Worm (Caenorhabditis elegans) whole organism, midembryonic: ENCODE data around the gene T12G3.2.

ENCODE experiments used
- flt-1 ChIP-seq: fragments of 200-800 bp; sonication (Bioruptor generic); IDR thresholded peaks from 2 replicates; pipeline ENCODE4 v1.3.6; 2022; ENCODE audit warnings: missing genetic modification characterization, missing compliant biosample characterization
- klf-2 ChIP-seq: fragments of 200-800 bp; sonication (Bioruptor generic); conservative IDR thresholded peaks from 2 replicates; pipeline ENCODE4 v1.3.6; 2022; ENCODE audit warnings: missing genetic modification reagents, missing genetic modification characterization, missing compliant biosample characterization
- ztf-23 ChIP-seq: fragments of 200-800 bp; sonication (Bioruptor generic); IDR thresholded peaks from 2 replicates; pipeline ENCODE4 v1.3.6; 2022; ENCODE audit warnings: missing genetic modification reagents, missing genetic modification characterization, missing compliant biosample characterization

DNA sequence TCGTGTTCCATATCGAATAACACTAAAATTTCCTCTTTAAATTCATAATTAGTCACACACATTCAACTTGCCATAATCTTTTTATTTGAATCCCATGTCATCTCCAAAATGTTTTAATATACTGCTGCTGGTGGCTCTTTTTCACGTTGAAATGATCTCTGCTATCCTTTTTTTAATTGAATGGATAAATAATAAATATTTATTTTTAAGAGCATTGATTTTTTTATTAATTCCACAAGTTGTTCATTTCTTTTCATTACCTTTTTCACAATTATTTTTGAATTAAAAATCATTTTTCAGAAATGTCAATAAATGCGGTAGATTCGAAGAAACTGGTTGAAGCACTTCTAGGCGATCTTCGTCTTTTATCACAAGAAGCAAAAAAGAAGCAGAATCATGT is 49.7 kb upstream of the T12G3.2 start, which contains the start of gene mon-2:
- TF ChIP-seq flt-1 (GFP tag; lab: Robert Waterston, UW) (no peak), ztf-23 (GFP tag; lab: Robert Waterston, UW) (no peak), klf-2 (GFP tag; lab: Robert Waterston, UW) (no peak)
